Fruit fly (Drosophila melanogaster) whole organism, embryonic: ENCODE data around the gene CG1136.

ENCODE experiments used
- Adf1 ChIP-seq: fragments of 200-800 bp; sonication (Bioruptor generic); IDR thresholded peaks from 2 replicates; pipeline ENCODE4 v1.3.6; 2022; ENCODE audit warnings: missing biosample characterization, missing genetic modification characterization
- Antp ChIP-seq: fragments of 200-800 bp; sonication (Bioruptor generic); optimal IDR thresholded peaks from 3 replicates; lab custom pipeline; 2016; ENCODE audit warnings: missing biosample characterization, missing genetic modification characterization
- Atf6 ChIP-seq: fragments of 200-800 bp; sonication (Bioruptor generic); IDR thresholded peaks from 2 replicates; pipeline ENCODE4 v1.3.6; 2022; ENCODE audit warnings: missing biosample characterization, missing genetic modification characterization
- Blimp-1 ChIP-seq: fragments of 200-800 bp; sonication (Bioruptor generic); optimal IDR thresholded peaks from 3 replicates; lab custom pipeline; 2018; ENCODE audit warnings: missing biosample characterization, missing genetic modification characterization, mild to moderate bottlenecking, moderate library complexity, missing genetic modification reagents
- CG10979 ChIP-seq: fragments of 200-800 bp; sonication (Bioruptor generic); optimal IDR thresholded peaks from 2 replicates; lab custom pipeline; 2018; ENCODE audit warnings: missing biosample characterization, mild to moderate bottlenecking, missing genetic modification characterization, moderate library complexity
- CG11723 ChIP-seq: fragments of 200-800 bp; sonication (Bioruptor generic); optimal IDR thresholded peaks from 2 replicates; lab custom pipeline; 2017; ENCODE audit warnings: missing biosample characterization, mild to moderate bottlenecking, missing genetic modification characterization
- CG12659 ChIP-seq: fragments of 200-800 bp; sonication (Bioruptor generic); optimal IDR thresholded peaks from 3 replicates; lab custom pipeline; 2017; ENCODE audit warnings: mild to moderate bottlenecking, missing biosample characterization, missing genetic modification reagents, missing genetic modification characterization
- CG13123 ChIP-seq: fragments of 200-800 bp; sonication (Bioruptor generic); optimal IDR thresholded peaks from 2 replicates; lab custom pipeline; 2016; ENCODE audit warnings: missing biosample characterization, missing genetic modification characterization
- CG13624 ChIP-seq: fragments of 200-800 bp; sonication (Bioruptor generic); optimal IDR thresholded peaks from 2 replicates; lab custom pipeline; 2016; ENCODE audit warnings: missing biosample characterization, missing genetic modification characterization
- CG14667 ChIP-seq: fragments of 200-800 bp; sonication (Bioruptor generic); IDR thresholded peaks from 2 replicates; pipeline ENCODE4 v1.3.6; 2022; ENCODE audit warnings: missing biosample characterization, missing genetic modification characterization
- CG14965 ChIP-seq: fragments of 200-800 bp; sonication (Bioruptor generic); optimal IDR thresholded peaks from 2 replicates; lab custom pipeline; 2016; ENCODE audit warnings: missing biosample characterization, missing genetic modification characterization, borderline replicate concordance
- CG15479 ChIP-seq: fragments of 200-800 bp; sonication (Bioruptor generic); optimal IDR thresholded peaks from 3 replicates; lab custom pipeline; 2019; ENCODE audit warnings: missing biosample characterization, mild to moderate bottlenecking, missing genetic modification characterization, moderate library complexity
- CG30431 ChIP-seq: fragments of 200-800 bp; sonication (Bioruptor generic); optimal IDR thresholded peaks from 2 replicates; lab custom pipeline; 2017; ENCODE audit warnings: missing biosample characterization, missing genetic modification characterization
- CG3726 ChIP-seq: fragments of 200-800 bp; sonication (Bioruptor generic); IDR thresholded peaks from 3 replicates; pipeline ENCODE4, ENCODE4 v1.3.6; 2022; ENCODE audit warnings: missing biosample characterization, missing genetic modification characterization
- CG3838 ChIP-seq: fragments of 200-800 bp; sonication (Bioruptor generic); optimal IDR thresholded peaks from 3 replicates; lab custom pipeline; 2016; ENCODE audit warnings: missing biosample characterization, missing genetic modification characterization
- CG4328 ChIP-seq: fragments of 200-800 bp; sonication (Bioruptor generic); optimal IDR thresholded peaks from 3 replicates; lab custom pipeline; 2017; ENCODE audit warnings: missing biosample characterization, missing genetic modification reagents, missing genetic modification characterization
- CG4617 ChIP-seq: fragments of 200-800 bp; sonication (Bioruptor generic); optimal IDR thresholded peaks from 3 replicates; lab custom pipeline; 2016; ENCODE audit warnings: missing biosample characterization, missing genetic modification characterization, borderline replicate concordance
- CG6254 ChIP-seq: fragments of 200-800 bp; sonication (Bioruptor generic); optimal IDR thresholded peaks from 3 replicates; lab custom pipeline; 2017; ENCODE audit warnings: mild to moderate bottlenecking, missing biosample characterization, missing genetic modification reagents, missing genetic modification characterization
- CG6689 ChIP-seq: fragments of 200-800 bp; sonication (Bioruptor generic); IDR thresholded peaks from 2 replicates; pipeline ENCODE4 v1.3.6; 2022; ENCODE audit warnings: missing biosample characterization, missing genetic modification characterization
- CG6813 ChIP-seq: fragments of 200-800 bp; sonication (Bioruptor generic); optimal IDR thresholded peaks from 2 replicates; lab custom pipeline; 2017; ENCODE audit warnings: missing biosample characterization, missing genetic modification characterization, mild to moderate bottlenecking, moderate library complexity, missing genetic modification reagents
- CG7786 ChIP-seq: fragments of 200-800 bp; sonication (Bioruptor generic); optimal IDR thresholded peaks from 2 replicates; lab custom pipeline; 2016; ENCODE audit warnings: missing biosample characterization, missing genetic modification characterization
- CG9932 ChIP-seq: fragments of 200-800 bp; sonication (Bioruptor generic); IDR thresholded peaks from 2 replicates; pipeline ENCODE4 v1.3.6; 2022; ENCODE audit warnings: missing biosample characterization, missing genetic modification characterization
- CkIIα-i1 ChIP-seq: fragments of 200-800 bp; sonication (Bioruptor generic); IDR thresholded peaks from 2 replicates; pipeline ENCODE4 v1.3.6; 2022; ENCODE audit warnings: missing biosample characterization, missing genetic modification characterization
- Deaf1 ChIP-seq: fragments of 200-800 bp; optimal IDR thresholded peaks from 3 replicates; lab custom pipeline; 2019; ENCODE audit warnings: missing biosample characterization, mild to moderate bottlenecking, missing genetic modification characterization, moderate library complexity
- Dref ChIP-seq: fragments of 200-800 bp; sonication (Bioruptor generic); IDR thresholded peaks from 2 replicates; pipeline ENCODE4 v1.3.6; 2022; ENCODE audit warnings: missing biosample characterization, missing genetic modification characterization
- Ets65A ChIP-seq: fragments of 200-800 bp; sonication (Bioruptor generic); peaks from one replicate; lab custom pipeline; 2016; ENCODE audit warnings: missing biosample characterization, missing genetic modification characterization
- H15 ChIP-seq: fragments of 200-800 bp; sonication (Bioruptor generic); IDR thresholded peaks from 3 replicates; pipeline ENCODE4 v1.3.6; 2022; ENCODE audit warnings: missing biosample characterization, missing genetic modification characterization
- HHEX ChIP-seq: fragments of 200-800 bp; sonication (Bioruptor generic); optimal IDR thresholded peaks from 3 replicates; lab custom pipeline; 2017; ENCODE audit warnings: missing biosample characterization, mild to moderate bottlenecking, missing genetic modification characterization, missing genetic modification reagents
- Hmx ChIP-seq: fragments of 200-800 bp; sonication (Bioruptor generic); optimal IDR thresholded peaks from 2 replicates; lab custom pipeline; 2016; ENCODE audit warnings: missing biosample characterization, missing genetic modification characterization
- Hr3 ChIP-seq: fragments of 200-800 bp; sonication (Bioruptor generic); optimal IDR thresholded peaks from 3 replicates; lab custom pipeline; 2016; ENCODE audit warnings: missing biosample characterization, missing genetic modification characterization
- Mrtf ChIP-seq: fragments of 200-800 bp; sonication (Bioruptor generic); IDR thresholded peaks from 3 replicates; pipeline ENCODE4 v1.3.6; 2022; ENCODE audit warnings: missing biosample characterization, missing genetic modification characterization
- NFAT ChIP-seq: fragments of 200-800 bp; sonication (Bioruptor generic); IDR thresholded peaks from 2 replicates; pipeline ENCODE4 v1.3.6; 2022; ENCODE audit warnings: missing biosample characterization, missing genetic modification characterization
- NfI ChIP-seq: fragments of 200-800 bp; sonication (Bioruptor generic); optimal IDR thresholded peaks from 3 replicates; lab custom pipeline; 2018; ENCODE audit warnings: missing biosample characterization, mild to moderate bottlenecking, missing genetic modification characterization, moderate library complexity
- Ravus ChIP-seq: fragments of 200-800 bp; sonication (Bioruptor generic); IDR thresholded peaks from 2 replicates; pipeline ENCODE4 v1.3.6; 2022; ENCODE audit warnings: missing biosample characterization, missing genetic modification characterization
- Sox100B ChIP-seq: fragments of 200-800 bp; sonication (Bioruptor generic); optimal IDR thresholded peaks from 3 replicates; lab custom pipeline; 2018; ENCODE audit warnings: missing biosample characterization, mild to moderate bottlenecking, missing genetic modification characterization
- Sry-δ ChIP-seq: fragments of 200-800 bp; sonication (Bioruptor generic); optimal IDR thresholded peaks from 2 replicates; lab custom pipeline; 2016; ENCODE audit warnings: missing biosample characterization, missing genetic modification characterization
- Taf1 ChIP-seq: fragments of 200-800 bp; sonication (Bioruptor generic); IDR thresholded peaks from 2 replicates; pipeline ENCODE4 v1.3.6; 2022; ENCODE audit warnings: missing biosample characterization, missing genetic modification characterization
- abd-A ChIP-seq: fragments of 200-800 bp; sonication (Bioruptor generic); optimal IDR thresholded peaks from 3 replicates; lab custom pipeline; 2019; ENCODE audit warnings: missing biosample characterization, mild to moderate bottlenecking, missing genetic modification characterization, moderate library complexity
- bbx ChIP-seq: fragments of 200-800 bp; sonication (Bioruptor generic); IDR thresholded peaks from 2 replicates; pipeline ENCODE4 v1.3.6; 2022; ENCODE audit warnings: missing biosample characterization, missing genetic modification characterization; ENCODE audit not compliant: partially characterized antibody
- cad ChIP-seq: fragments of >200 bp; optimal IDR thresholded peaks from 2 replicates; lab custom pipeline; 2017; ENCODE audit warnings: missing biosample characterization, missing genetic modification characterization
- dmrt11E ChIP-seq: fragments of 200-800 bp; sonication (Bioruptor generic); optimal IDR thresholded peaks from 3 replicates; lab custom pipeline; 2018; ENCODE audit warnings: missing biosample characterization, mild to moderate bottlenecking, missing genetic modification characterization, moderate library complexity
- gfzf ChIP-seq: fragments of 200-800 bp; sonication (Bioruptor generic); optimal IDR thresholded peaks from 2 replicates; lab custom pipeline; 2016; ENCODE audit warnings: missing biosample characterization, mild to moderate bottlenecking, missing genetic modification characterization, moderate library complexity
- lab ChIP-seq: fragments of 200-800 bp; sonication (Bioruptor generic); optimal IDR thresholded peaks from 3 replicates; lab custom pipeline; 2017; ENCODE audit warnings: missing biosample characterization, missing genetic modification characterization, mild to moderate bottlenecking, moderate library complexity, missing genetic modification reagents
- nau ChIP-seq: fragments of 200-800 bp; sonication (Bioruptor generic); optimal IDR thresholded peaks from 3 replicates; lab custom pipeline; 2017; ENCODE audit warnings: missing biosample characterization, mild to moderate bottlenecking, missing genetic modification characterization, missing genetic modification reagents
- oc ChIP-seq: fragments of 200-800 bp; sonication (Bioruptor generic); optimal IDR thresholded peaks from 2 replicates; lab custom pipeline; 2018; ENCODE audit warnings: missing biosample characterization, mild to moderate bottlenecking, missing genetic modification characterization, moderate library complexity
- pfk ChIP-seq: fragments of 200-800 bp; sonication (Bioruptor generic); optimal IDR thresholded peaks from 2 replicates; lab custom pipeline; 2018; ENCODE audit warnings: missing biosample characterization, mild to moderate bottlenecking, missing genetic modification characterization, moderate library complexity
- sim ChIP-seq: fragments of 200-800 bp; sonication (Bioruptor generic); IDR thresholded peaks from 2 replicates; pipeline ENCODE4 v1.3.6; 2022; ENCODE audit warnings: missing biosample characterization, missing genetic modification characterization
- slp2 ChIP-seq: fragments of 200-800 bp; sonication (Bioruptor generic); optimal IDR thresholded peaks from 2 replicates; lab custom pipeline; 2016; ENCODE audit warnings: missing biosample characterization, missing genetic modification characterization
- zf30C ChIP-seq: fragments of 200-800 bp; sonication (Bioruptor generic); optimal IDR thresholded peaks from 3 replicates; lab custom pipeline; 2018; ENCODE audit warnings: missing biosample characterization, mild to moderate bottlenecking, missing genetic modification characterization

The CG1136 gene

DNA sequence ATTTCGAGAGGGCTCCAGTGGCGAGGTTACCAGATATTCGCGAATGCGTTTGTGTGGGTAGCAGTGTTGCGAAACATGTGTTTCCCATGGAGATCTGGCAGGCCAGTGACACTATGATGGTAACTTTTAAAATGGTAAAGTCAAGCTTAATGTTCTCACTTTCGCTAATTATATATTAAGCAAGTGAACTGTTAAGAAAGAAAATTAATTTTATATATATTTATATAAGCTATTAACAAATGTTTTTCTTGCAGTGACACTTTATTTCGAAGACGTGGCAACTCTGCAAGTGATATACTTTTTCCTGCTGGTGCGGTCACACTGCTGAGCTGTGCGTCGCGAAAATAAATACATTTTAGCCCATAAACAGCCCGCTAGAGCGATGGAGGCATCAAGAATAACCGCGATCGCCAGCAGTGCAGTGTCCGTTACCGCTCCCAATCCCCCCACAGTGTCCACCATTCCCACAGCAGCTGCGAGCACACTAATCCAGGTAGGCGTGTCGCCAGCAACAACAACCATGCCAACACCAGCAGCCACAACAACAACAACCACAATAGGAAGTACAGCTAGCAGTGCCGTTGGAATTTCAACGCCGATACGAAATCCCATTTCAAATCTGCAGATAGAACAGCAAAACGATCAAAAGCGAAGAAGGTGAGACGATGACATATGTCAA lies 6.0 kb upstream of the CG1136 start, which contains the start of the genes CG11593 and Rcd5 (continued):
- TF ChIP-seq CG6254 (GFP tag; lab: Kevin White, UChicago) = peak; percentile 12
- TF ChIP-seq CG4328 = peak; percentile 42
- no peak for TF ChIP-seq bbx (GFP tag; lab: Robert Waterston, UW)
- no peak for TF ChIP-seq pfk (GFP tag; lab: Kevin White, UChicago)
- TF ChIP-seq CG13624 = no peak
- peak; percentile 65 for TF ChIP-seq dmrt11E
- no peak for TF ChIP-seq CG11723 (GFP tag; lab: Kevin White, UChicago)
- TF ChIP-seq Ravus = peak; percentile 54
- TF ChIP-seq zf30C (GFP tag; lab: Kevin White, UChicago) = peak; percentile 10
- TF ChIP-seq Mrtf (GFP tag; lab: Robert Waterston, UW) = peak; percentile 63; the same call in 2 of the 3 replicates
- TF ChIP-seq CG4617 = peak; percentile 96
- peak; percentile 81 for TF ChIP-seq NFAT (GFP tag; lab: Robert Waterston, UW)
- TF ChIP-seq lab (GFP tag; lab: Kevin White, UChicago) = peak; percentile 77
- TF ChIP-seq CG7786 (GFP tag; lab: Kevin White, UChicago) = no peak
- TF ChIP-seq oc = no peak
- no peak for TF ChIP-seq NfI (GFP tag; lab: Kevin White, UChicago)
- no peak for TF ChIP-seq sim
- TF ChIP-seq CkIIα-i1 (GFP tag; lab: Robert Waterston, UW) = no peak
- no peak for TF ChIP-seq abd-A (tag; lab: Kevin White, UChicago)
- peak; percentile 62 for TF ChIP-seq Atf6
- no peak for TF ChIP-seq Deaf1 (tag; lab: Kevin White, UChicago)
- TF ChIP-seq CG15479 (GFP tag; lab: Kevin White, UChicago) = peak; percentile 25
- TF ChIP-seq CG6813 (GFP tag; lab: Kevin White, UChicago) = no peak
- peak; percentile 25 for TF ChIP-seq CG13123 (GFP tag; lab: Kevin White, UChicago)
- TF ChIP-seq HHEX (GFP tag; lab: Kevin White, UChicago) = peak; percentile 18
- peak; percentile 51 for TF ChIP-seq Ets65A (GFP tag; lab: Kevin White, UChicago)
- 0 out of 2 replicates have a peak, but pooled peaks have one; percentile 31 for TF ChIP-seq Dref (GFP tag; lab: Robert Waterston, UW)
- TF ChIP-seq Blimp-1 (GFP tag; lab: Kevin White, UChicago) = no peak
- TF ChIP-seq CG30431 (GFP tag; lab: Kevin White, UChicago) = peak; percentile 66
- TF ChIP-seq Adf1 (GFP tag; lab: Robert Waterston, UW) = peak; percentile 49
- no peak for TF ChIP-seq cad (GFP tag; lab: Kevin White, UChicago)
- TF ChIP-seq CG3838 (GFP tag; lab: Kevin White, UChicago) = no peak
- TF ChIP-seq CG10979 = peak; percentile 48
- TF ChIP-seq CG14667 (GFP tag; lab: Robert Waterston, UW) = peak; percentile 83
- TF ChIP-seq CG9932 (GFP tag; lab: Robert Waterston, UW) = peak; percentile 92
- TF ChIP-seq Sox100B (GFP tag; lab: Kevin White, UChicago) = no peak
- TF ChIP-seq CG14965 = no peak
- peak; percentile 88 for TF ChIP-seq CG6689 (GFP tag; lab: Robert Waterston, UW)
- TF ChIP-seq H15 (GFP tag; lab: Robert Waterston, UW) = peak; percentile 64
- TF ChIP-seq gfzf (GFP tag; lab: Kevin White, UChicago) = peak; percentile 53
- TF ChIP-seq Antp = peak; percentile 38
- peak; percentile 69 for TF ChIP-seq Taf1 (GFP tag; lab: Robert Waterston, UW)
- TF ChIP-seq nau (GFP tag; lab: Kevin White, UChicago) = no peak
- TF ChIP-seq Hr3 (GFP tag; lab: Kevin White, UChicago) = peak; percentile 83
- TF ChIP-seq CG3726 = peak; percentile 55; the same call in 1 of the 3 replicates
- TF ChIP-seq Hmx (GFP tag; lab: Kevin White, UChicago) = no peak
- no peak for TF ChIP-seq Sry-δ
- TF ChIP-seq slp2 (GFP tag; lab: Kevin White, UChicago) = peak; percentile 9
- peak; percentile 84 for TF ChIP-seq CG12659 (GFP tag; lab: Kevin White, UChicago)
